Worm (Caenorhabditis elegans): ENCODE results near the gene Y19D2B.2.
"Not testable (repeated sequence)": the region's sequence is repeated elsewhere in the genome, so short reads cannot be mapped to it uniquely, and the experiment has no call there.

Gene Y19D2B.2

ce11 chrII:10918293-10918756 is 5.7 kb upstream of the Y19D2B.2 start, which contains the start of gene tba-4:
tba-4 (plus strand) TSS chrII:10918706.
- TF ChIP-seq unc-62 (GFP tag; optimal IDR thresholded peaks at IDR 0.05): no peak

- TF ChIP-seq unc-62 (GFP tag; optimal IDR thresholded peaks at IDR 0.05): not testable (repeated sequence)
These were observed 1.2 kb upstream of the Y19D2B.2 start, which contains the start of gene Y19D2B.1 for ce11 chrII:10922874-10923273. Y19D2B.1 (minus strand) TSS chrII:10922974.

ce11 chrII:10924669-10925068 is 621 bp downstream of the Y19D2B.2 start:
- TF ChIP-seq unc-62 (GFP tag; optimal IDR thresholded peaks at IDR 0.05): no peak

DNA sequence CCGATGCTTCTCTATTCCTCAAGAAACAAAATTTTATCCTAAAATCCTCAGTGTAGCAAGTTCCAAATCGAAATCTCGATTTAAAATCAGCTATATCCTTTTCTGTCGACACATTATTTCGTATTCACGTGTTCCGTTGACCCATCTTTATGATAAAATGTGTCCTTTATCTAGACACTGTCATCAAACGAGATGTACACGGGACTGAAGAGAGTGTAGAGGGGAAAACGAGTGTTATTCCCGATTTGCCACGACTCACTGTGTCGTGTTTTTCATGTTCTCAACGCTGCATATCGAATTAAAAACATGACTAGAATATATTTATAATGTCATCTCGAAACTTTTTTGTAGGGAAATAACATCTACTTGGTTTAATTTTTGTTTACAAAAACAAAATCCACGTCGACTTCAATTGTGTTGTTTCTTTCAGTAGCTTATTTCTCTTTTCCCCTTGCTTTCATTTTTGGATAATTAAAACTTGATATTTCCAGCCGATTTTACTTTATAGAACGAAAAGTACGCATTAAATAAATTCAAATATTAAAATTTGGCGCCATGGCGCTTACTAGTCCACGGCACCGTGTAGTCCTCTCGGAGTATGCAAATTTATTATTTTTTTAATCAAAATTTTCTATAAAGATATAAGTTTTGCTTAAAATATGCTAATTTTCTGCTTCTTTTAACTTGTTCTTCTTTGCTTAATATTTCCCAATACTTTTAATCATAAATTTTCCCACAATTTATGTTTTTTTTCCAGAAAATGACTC is 1.9 kb downstream of the Y19D2B.2 start, which contains the start of gene metr-1:
metr-1 (plus strand) TSS at position 758 of the 767 bp plus-strand sequence.
- no peak for TF ChIP-seq unc-62 (GFP tag; optimal IDR thresholded peaks at IDR 0.05)

DNA sequence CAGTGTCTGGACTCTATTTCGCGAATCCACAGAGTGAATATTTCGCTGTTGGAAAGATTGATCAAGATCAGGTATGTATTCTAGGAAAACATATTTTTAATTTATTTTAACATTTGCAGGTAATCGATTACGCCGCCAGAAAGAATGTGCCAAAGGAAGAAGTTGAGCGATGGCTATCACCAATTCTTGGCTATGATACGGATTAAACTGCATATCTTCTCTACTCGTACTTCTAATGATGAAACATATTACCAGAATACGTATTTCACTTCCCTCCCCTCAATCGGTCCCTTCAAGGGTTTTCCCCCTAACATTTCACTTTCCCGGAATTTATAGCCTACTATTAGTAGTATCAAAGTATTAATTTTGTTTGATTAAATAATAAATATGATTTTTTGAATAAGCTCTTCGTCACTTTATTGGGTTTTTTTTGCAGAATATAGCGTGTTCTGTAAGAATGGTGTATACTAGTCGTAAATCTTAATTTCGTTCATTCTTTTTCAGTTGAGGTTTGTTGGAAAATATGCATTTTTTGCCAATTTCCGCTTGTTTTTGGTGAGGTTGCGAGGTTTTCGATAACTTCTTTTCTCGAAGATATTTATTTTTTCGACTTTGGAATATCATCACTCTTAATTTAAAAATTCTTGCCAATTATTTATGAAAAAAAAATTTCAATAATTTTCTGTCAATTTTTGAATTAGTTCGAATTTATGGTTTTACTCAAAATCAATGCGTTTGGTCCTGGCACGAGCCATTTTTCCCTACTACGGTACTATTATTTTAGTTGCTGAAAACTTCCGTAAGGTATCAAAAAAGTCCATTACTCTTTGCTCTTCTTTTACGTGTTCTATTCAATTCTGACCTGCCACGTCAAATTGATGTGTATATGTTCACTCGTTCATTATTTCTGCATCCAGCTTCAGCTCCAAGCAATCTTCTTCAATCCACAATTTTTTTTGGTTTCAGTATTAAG is 6.9 kb downstream of the Y19D2B.2 start:
- no peak for TF ChIP-seq unc-62 (GFP tag; optimal IDR thresholded peaks at IDR 0.05)

DNA sequence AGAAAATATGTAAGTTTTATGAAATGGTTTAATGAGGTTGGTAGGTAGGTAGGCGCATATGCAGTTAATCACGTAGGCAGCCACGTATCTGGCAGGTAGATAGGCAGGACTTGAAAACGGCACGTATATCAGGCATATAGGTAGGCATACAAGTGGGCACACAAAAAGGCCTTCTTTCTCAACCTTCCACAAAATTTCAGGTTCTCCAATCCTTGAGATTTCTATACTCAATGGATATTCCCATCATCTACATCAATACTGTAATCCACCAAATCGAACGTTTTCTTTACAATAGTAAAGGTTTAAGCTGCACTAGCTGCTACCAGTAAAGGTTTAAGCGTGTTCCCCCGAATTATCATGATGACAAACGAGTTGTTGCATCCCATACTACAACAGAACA is 8.3 kb downstream of the Y19D2B.2 start:
- no peak for TF ChIP-seq unc-62 (GFP tag; optimal IDR thresholded peaks at IDR 0.05)

DNA sequence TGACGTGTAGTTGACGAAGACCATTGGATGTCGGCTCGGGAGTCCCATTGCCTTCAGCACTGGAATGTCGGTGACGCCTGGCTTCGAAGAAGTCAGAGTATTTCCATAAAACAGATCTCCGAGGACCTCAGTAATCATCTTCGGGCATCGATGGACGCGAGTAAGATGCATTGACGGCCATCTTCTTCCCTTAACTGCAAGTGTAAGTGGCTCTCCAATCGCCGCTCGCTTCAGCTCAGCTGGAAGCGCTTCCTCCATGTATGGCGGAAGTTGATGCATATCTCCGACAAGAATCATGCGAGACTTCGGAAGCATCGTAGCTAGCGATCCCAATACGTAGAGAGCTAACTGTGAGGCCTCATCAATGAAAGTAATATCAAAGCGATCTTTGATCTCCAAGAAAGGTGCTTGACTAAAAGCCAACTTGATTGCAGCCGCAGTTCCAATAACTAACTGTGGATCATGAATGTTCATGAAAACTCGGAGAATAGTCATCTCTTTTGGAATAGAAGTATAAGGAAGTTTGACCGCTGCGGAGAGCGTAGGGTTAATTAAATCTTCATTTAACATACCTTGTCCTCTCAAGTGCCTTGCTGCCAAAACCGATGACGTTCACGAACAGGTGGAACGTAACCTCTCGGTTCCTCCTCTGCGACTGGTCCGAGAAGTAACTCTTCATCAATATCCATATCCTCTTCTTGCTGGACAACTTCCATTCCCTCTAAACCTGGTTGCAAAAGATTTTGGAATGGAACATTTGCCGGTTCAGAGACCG is 10.1 kb downstream of the Y19D2B.2 start:
- TF ChIP-seq unc-62 (GFP tag; optimal IDR thresholded peaks at IDR 0.05): no peak

- TF ChIP-seq unc-62 (GFP tag; optimal IDR thresholded peaks at IDR 0.05): no peak
These were observed 10.7 kb downstream of the Y19D2B.2 start, which contains the start of gene R03D7.2 for ce11 chrII:10934786-10935185. R03D7.2 (minus strand) TSS chrII:10935184.

ce11 chrII:10935336-10935735 is 11.3 kb downstream of the Y19D2B.2 start:
- no peak for TF ChIP-seq unc-62 (GFP tag; optimal IDR thresholded peaks at IDR 0.05)

ce11 chrII:10941918-10942317 is 17.9 kb downstream of the Y19D2B.2 start, which contains the start of gene R03D7.15:
R03D7.15 (plus strand) TSS chrII:10942216.
- TF ChIP-seq unc-62 (GFP tag; optimal IDR thresholded peaks at IDR 0.05): not testable (repeated sequence)

ce11 chrII:10945446-10945845 is 21.4 kb downstream of the Y19D2B.2 start:
- TF ChIP-seq unc-62 (GFP tag; optimal IDR thresholded peaks at IDR 0.05): no peak

ce11 chrII:10946848-10947247 is 22.8 kb downstream of the Y19D2B.2 start:
- no peak for TF ChIP-seq unc-62 (GFP tag; optimal IDR thresholded peaks at IDR 0.05)

ce11 chrII:10947317-10947716 is 23.3 kb downstream of the Y19D2B.2 start, which contains the start of the genes tceb-3 and gskl-1:
tceb-3 (minus strand) TSS chrII:10947417.
gskl-1 (plus strand) TSS chrII:10947559.
- TF ChIP-seq unc-62 (GFP tag; optimal IDR thresholded peaks at IDR 0.05): no peak

- TF ChIP-seq unc-62 (GFP tag; optimal IDR thresholded peaks at IDR 0.05): no peak
These were observed 24.4 kb downstream of the Y19D2B.2 start for ce11 chrII:10948236-10949025.
